Fruit fly (Drosophila melanogaster): ENCODE data around the gene bgm.

DNA sequence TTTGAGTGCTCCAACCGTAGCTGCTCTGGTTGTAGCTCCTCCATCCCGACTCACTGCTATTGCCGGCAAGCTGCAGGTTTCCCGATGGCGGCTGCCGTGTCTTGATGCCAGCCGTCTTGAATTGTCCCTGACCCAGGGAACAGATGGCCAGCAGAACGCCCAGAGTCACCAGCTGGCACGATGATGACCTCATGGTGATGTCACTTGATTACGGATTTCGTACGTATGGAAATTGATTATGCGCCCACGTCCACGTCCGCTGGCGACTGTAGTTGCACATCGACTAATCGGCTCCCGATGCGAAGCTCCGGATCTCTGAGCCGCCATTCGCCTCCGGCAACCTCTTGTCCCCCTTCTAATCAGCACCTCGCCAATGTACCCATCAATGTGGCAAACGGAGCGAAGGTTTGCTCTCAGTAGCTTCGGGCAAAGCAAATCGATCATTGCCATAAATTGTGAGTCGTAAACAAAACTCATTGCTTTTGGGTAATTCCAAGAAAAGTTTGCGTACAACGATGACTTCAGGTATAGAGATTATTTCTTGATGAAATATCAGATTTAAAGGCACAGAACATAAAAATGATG, 46.0 kb upstream of the bgm start, which contains the start of gene NimB2:
- TF ChIP-seq CG2202 (tag; optimal IDR thresholded peaks at IDR 0.05) (no peak), Nf-YB (GFP tag; optimal IDR thresholded peaks at IDR 0.05) (no peak), CG17328 (GFP tag; IDR thresholded peaks at IDR 0.05) (no peak), run (tag; optimal IDR thresholded peaks at IDR 0.05) (no peak), Ssrp (tag; optimal IDR thresholded peaks at IDR 0.05) (no peak), Dbx (GFP tag; IDR thresholded peaks at IDR 0.05) (no peak), br (optimal IDR thresholded peaks at IDR 0.05) (no peak), repo (GFP tag; optimal IDR thresholded peaks at IDR 0.05) (no peak), pho (GFP tag; optimal IDR thresholded peaks at IDR 0.05) (no peak), CG1792 (GFP tag; optimal IDR thresholded peaks at IDR 0.05) (no peak)

Data from whole organism, embryonic.